Worm (Caenorhabditis elegans): ENCODE results near the gene C18B2.3.

C18B2.3 gene

DNA sequence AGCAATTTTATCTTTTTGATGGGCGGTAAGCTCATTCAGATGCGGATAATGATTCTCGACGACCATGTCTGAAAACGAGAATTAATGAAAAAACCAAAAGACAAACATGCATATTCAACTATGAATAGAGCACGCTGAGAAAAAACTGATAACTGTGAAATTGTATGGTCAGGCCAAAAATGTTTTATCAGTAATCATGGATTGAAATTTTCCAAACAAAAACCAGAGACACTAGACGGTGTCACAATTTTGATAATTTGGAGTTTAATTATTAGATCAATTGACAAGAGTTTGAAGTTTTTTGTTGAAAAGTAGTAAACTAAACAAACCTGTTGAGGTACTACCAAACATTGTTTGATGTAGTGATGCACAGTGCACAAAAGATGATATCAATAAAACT, 1.2 kb upstream of the C18B2.3 start, which contains the start of gene cgr-1:
Gene cgr-1, minus strand, starts transcription at position 68 of the 400 bp plus-strand sequence.
- no peak for TF ChIP-seq unc-62 (GFP tag; optimal IDR thresholded peaks at IDR 0.05)

DNA sequence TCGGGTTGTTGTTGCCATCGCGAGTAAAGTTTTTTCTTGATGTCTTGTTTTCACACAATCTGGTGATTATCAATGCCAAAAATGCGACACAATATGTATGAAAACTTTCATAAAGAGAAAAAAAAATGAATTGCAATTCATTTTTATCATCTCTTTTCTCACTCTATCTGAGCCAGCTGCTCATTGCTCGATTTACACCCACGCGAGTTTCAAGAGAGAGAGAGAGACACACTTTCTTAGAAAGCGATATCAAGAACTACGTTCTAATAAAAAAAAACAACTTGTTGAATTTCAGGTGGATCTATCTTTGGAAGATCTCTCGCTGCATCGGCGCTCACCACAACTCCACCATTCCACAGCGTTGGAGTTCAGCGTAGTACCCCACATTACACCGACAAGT, 991 bp downstream of the C18B2.3 start:
- TF ChIP-seq unc-62 (GFP tag; optimal IDR thresholded peaks at IDR 0.05), result no peak

DNA sequence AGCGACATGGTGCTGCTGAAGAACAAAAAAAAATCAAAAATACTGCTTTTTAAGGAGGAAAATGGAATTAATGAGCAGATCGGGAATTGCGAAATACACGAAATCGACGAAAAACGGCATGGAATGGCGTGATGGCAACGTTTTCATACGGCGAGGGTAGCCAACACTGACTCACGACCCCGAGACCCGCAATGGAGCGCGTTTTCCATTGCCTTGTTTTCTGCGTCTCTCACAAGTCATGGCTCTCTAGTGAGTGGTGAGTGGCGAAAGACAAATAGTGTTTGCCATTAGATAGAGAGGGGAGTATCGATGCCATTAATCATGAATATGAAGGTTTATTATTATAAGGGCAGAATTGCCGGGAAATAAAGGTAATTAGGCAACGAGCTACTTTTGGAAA, 4.1 kb downstream of the C18B2.3 start, which contains the start of gene C18B2.4:
Gene C18B2.4, minus strand, starts transcription at position 15 of the 400 bp plus-strand sequence.
- TF ChIP-seq unc-62 (GFP tag; optimal IDR thresholded peaks at IDR 0.05), result no peak

DNA sequence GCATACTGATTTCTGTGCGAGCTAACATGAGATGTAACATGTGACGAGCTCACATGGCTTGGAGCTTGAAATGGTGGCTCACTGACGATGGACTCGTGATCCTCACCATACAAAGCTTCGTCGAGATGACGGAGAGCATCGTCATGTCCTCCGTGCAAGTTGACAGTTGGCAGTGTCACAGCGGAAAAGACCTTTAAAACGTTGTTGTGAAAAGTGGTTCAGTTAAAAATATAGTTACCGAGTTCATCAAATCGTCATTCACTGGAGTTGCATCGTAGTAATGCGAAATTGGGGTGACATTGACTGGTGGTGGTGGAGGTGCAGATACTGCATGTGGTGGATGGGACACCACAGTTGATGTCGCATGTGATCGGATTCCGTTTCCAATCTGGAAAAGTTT, 8.8 kb downstream of the C18B2.3 start:
- no peak for TF ChIP-seq unc-62 (GFP tag; optimal IDR thresholded peaks at IDR 0.05)

DNA sequence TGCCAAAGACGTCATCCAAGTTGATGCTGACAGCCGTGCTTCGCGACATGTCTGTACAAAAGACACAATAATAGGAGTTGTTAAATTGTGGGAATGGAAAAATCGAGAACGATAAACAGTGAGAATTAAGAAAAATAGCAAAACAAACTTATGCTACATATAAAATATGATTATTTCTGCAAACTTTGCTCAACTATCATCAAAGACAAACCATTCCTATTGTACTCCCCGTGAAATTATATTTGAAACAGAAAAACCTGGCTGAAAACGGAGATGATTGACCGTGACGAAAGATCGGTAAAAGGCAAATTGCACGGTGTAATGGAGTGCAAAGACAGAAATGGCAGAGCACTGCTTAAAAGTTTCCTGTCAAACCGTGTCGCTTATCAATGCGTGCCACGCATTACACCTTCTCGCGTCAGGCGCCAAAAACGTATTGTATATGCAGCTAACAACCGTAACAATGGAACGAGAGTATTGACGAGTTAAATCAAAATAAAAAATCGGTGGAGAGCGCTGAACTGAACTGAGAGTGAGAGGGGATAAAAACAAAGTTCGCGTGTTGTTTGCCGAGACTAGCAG, 9.5 kb downstream of the C18B2.3 start, which contains the start of gene C18B2.5:
Gene C18B2.5, minus strand, starts transcription at position 51 of the 582 bp plus-strand sequence.
- TF ChIP-seq unc-62 (GFP tag; optimal IDR thresholded peaks at IDR 0.05), result no peak

DNA sequence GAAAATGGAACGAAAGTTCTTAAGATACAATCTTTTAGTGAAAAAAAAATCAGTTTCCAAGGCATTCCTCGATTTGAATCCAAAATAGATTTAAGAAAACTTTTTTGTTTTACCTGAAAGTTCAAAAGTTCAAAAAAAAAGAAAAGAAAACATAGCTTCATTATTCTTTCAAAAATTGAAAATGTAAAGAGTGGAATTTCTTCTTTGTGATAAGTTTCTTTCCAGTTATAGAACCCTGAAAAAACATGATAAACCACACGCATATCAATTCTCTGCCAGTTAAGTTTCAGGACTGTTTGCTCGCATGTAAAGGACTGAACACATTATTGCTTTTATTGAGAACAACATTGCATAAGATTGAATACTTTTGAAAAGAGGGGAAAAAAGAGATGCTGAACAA, 10.1 kb downstream of the C18B2.3 start:
- no peak for TF ChIP-seq unc-62 (GFP tag; optimal IDR thresholded peaks at IDR 0.05)

- TF ChIP-seq unc-62 (GFP tag; optimal IDR thresholded peaks at IDR 0.05), result no peak
These were observed 12.0 kb downstream of the C18B2.3 start for ce11 chrX:3613665-3614064.

- TF ChIP-seq unc-62 (GFP tag; optimal IDR thresholded peaks at IDR 0.05), result no peak
These were observed 15.6 kb downstream of the C18B2.3 start, which contains the start of gene del-9 for ce11 chrX:3617218-3617617. Gene del-9, minus strand, starts transcription at chrX:3617318.

DNA sequence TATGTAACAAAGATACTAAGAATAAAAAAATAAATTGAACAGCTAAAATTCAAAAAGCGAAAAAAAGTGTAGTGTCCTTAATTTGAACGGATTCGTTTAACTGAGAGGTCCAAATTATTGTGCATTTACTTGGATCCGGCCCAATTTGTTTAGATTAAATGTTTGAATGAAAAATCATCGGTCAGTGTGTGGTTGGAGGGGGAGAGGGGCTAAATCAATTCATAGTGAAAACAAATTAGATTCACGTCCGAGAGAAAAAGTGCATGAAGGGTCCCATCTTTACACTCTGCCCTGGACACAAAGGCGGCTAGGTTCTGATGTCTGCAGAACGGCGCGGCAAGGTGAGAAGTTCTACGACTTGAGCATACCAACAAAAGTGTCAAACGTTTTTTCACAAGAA, 17.2 kb downstream of the C18B2.3 start:
- TF ChIP-seq unc-62 (GFP tag; optimal IDR thresholded peaks at IDR 0.05), result no peak

ce11 chrX:3623162-3623561, 21.5 kb downstream of the C18B2.3 start, which contains the start of gene C18B2.2:
Gene C18B2.2, plus strand, starts transcription at chrX:3623462.
- TF ChIP-seq unc-62 (GFP tag; optimal IDR thresholded peaks at IDR 0.05), result no peak

DNA sequence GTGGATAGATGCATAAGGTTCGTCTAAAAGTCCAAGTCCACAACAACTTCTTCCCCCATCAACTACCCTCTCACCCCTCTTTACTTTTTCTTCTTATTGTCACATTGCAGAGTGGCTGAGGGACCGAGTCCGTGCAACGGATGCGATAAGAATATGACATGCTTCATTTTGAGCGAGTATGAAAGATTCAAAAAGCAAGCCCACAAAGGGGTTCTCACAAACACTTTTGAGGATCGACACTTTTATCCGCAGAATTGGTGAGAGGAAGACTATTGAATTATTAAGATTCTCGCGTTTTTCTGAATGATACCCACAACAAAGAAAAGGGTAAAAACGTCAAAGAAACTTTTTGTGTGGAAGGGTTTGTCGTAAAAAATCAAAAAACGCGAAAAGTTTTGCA, 24.0 kb downstream of the C18B2.3 start:
- TF ChIP-seq unc-62 (GFP tag; optimal IDR thresholded peaks at IDR 0.05), result no peak

- TF ChIP-seq unc-62 (GFP tag; optimal IDR thresholded peaks at IDR 0.05), result no peak
These were observed 26.4 kb downstream of the C18B2.3 start, which contains the start of gene vep-2 for ce11 chrX:3628016-3628415. Gene vep-2, plus strand, starts transcription at chrX:3628316.

DNA sequence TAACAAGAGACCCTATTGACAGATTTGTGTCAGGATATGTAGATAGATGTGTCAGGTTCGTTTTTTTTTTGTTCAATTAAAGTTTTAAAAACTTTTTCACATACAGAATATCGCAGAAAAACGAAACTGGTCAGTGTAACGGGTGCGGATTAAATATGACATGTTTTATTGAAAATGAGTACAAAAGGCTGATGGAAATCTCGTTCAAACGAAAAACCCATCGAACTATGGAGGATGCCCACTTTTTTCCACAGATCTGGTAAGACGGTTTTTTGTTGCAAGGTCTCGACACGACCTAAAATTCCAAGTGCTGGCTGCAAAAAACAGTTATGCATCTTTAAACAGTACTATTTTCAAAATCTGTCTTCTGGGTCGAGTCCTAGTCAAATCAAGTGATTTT, 28.5 kb downstream of the C18B2.3 start:
- no peak for TF ChIP-seq unc-62 (GFP tag; optimal IDR thresholded peaks at IDR 0.05)

DNA sequence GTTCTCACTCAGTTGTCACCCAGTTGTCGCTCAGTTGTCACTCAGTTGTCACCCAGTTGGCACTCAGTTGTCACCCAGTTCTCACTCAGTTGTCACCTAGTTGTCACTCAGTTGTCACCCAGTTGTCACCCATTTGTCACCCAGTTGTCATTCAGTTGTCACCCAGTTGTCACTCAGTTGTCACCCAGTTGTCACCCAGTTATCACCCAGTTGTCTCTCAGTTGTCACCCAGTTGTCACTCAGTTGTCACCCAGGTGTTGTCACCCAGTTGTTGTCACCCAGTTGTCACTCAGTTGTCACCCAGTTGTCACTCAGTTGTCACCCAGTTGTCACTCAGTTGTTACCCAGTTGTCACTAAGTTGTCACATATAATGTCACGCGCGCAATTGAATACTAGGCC, 29.9 kb downstream of the C18B2.3 start:
- TF ChIP-seq unc-62 (GFP tag; optimal IDR thresholded peaks at IDR 0.05), result no peak

ce11 chrX:3633654-3634053, 32.0 kb downstream of the C18B2.3 start, which contains the start of gene gst-11:
Gene gst-11, minus strand, starts transcription at chrX:3633754.
- TF ChIP-seq unc-62 (GFP tag; optimal IDR thresholded peaks at IDR 0.05), result no peak

DNA sequence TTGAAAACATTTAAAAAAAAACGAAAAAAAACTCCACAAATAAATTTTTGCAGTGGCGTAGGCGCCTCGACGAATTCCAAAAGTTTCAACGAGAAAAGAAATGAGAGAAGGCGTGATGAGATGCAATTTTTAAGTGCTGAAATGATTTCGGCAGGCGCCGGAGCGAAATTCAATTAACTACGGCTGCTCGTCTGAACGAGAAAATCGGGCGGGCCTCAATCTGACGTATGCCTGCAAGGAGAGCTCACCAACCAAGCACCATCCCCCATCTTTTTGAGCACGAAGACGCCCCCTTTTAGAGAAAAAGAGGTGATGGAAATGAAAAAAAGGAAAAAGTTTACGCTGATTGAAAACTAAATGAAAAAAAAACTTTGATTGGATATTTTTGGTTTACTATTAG, 33.2 kb downstream of the C18B2.3 start:
- TF ChIP-seq unc-62 (GFP tag; optimal IDR thresholded peaks at IDR 0.05), result no peak

DNA sequence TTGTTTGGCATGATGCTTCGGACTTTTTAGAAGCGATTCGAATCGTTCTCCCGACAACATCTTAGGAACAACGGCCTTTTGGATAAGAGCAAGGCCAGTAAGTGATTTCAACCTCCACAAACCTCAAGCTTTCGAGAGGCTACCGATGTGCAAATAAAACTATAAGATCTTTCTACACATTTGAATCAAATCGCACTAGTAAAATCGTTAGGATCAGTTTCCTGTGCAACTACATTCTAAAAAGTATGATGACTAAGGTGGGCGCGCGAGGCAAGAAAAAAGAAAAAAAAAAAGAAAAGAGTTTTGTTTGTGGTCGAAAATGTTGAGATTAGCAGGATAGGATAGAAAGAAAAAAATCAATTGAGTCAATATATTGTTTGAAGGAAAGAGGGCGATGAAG, 43.2 kb downstream of the C18B2.3 start, which contains the start of gene tmem-24:
Gene tmem-24, minus strand, starts transcription at position 101 of the 400 bp plus-strand sequence.
- no peak for TF ChIP-seq unc-62 (GFP tag; optimal IDR thresholded peaks at IDR 0.05)

DNA sequence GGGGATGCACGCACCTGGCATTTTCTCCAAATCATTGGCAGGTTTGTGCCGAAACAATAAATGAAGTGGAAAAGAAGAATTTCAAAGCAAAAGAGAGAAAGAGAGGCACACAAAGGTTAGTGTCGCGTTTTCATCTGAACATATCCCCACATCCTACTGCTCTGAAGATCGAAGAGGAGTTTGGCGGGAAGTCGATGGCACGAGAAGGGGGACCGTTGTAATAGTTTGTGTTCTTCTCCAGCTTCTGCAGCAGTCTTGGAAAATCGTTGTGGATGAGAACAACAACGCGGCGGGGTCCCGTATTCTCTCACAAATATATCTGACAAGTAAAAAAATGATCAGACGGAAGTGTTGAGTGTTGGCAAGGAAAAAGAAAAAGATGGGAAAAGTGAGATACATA, 44.3 kb downstream of the C18B2.3 start:
- no peak for TF ChIP-seq unc-62 (GFP tag; optimal IDR thresholded peaks at IDR 0.05)

All from whole organism, dauer.